Worm (Caenorhabditis elegans): ENCODE data around the gene F08G12.3.

DNA sequence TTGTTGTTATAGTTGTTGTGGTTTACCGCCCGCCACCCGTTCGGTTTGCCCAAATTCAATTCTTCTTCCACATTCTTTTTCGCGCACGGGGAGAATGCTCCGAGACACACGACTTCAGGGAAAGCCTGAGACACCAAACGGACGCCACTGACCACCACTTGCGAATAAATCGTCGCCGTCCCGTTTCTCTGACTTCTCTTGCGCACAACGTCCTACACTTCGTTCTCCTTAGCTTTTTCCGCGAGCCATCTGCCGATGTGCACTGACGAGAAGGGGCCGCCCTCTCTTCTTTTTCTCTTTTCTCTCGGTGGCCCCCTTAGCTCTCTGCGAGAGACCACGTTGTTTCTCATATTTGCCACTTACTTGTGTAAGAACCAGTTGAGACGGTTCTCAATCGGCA is 43.0 kb upstream of the F08G12.3 start, which contains the start of gene C03A3.1:
- TF ChIP-seq tra-4 (tag; optimal IDR thresholded peaks at IDR 0.05) = no peak
- TF ChIP-seq hmg-4 (GFP tag; optimal IDR thresholded peaks at IDR 0.05) = peak; percentile 62
- TF ChIP-seq ama-1 (optimal IDR thresholded peaks at IDR 0.05) = no peak
- no peak for TF ChIP-seq tbx-11 (GFP tag; IDR thresholded peaks at IDR 0.05)
- no peak for TF ChIP-seq flt-1 (GFP tag; IDR thresholded peaks at IDR 0.05)
- no peak for TF ChIP-seq aly-1 (tag; optimal IDR thresholded peaks at IDR 0.05)
- peak; percentile 41 for TF ChIP-seq ceh-36 (tag; optimal IDR thresholded peaks at IDR 0.05)
- TF ChIP-seq ceh-13 (GFP tag; optimal IDR thresholded peaks at IDR 0.05) = no peak
- no peak for TF ChIP-seq hnd-1 (tag; optimal IDR thresholded peaks at IDR 0.05)
- peak; percentile 43; the same call in 1 of the 2 replicates for TF ChIP-seq scrt-1 (GFP tag; IDR thresholded peaks at IDR 0.05)
- no peak for TF ChIP-seq sea-1 (GFP tag; conservative IDR thresholded peaks at IDR 0.05)
- TF ChIP-seq pes-1 (GFP tag; IDR thresholded peaks at IDR 0.05) = no peak
- no peak for TF ChIP-seq ets-7 (tag; optimal IDR thresholded peaks at IDR 0.05)
